Worm (Caenorhabditis elegans) whole organism, midembryonic: ENCODE measurements around the gene fbxb-15.
"Not testable (repeated sequence)": the region's sequence is repeated elsewhere in the genome, so short reads cannot be mapped to it uniquely, and the experiment has no call there.

Experiments
- T22C8.4 ChIP-seq: fragments of 200-800 bp; sonication (Bioruptor generic); IDR thresholded peaks from 2 replicates; pipeline ENCODE4 v1.3.6; 2022; ENCODE audit warnings: missing genetic modification characterization, missing compliant biosample characterization
- flt-1 ChIP-seq: fragments of 200-800 bp; sonication (Bioruptor generic); IDR thresholded peaks from 2 replicates; pipeline ENCODE4 v1.3.6; 2022; ENCODE audit warnings: missing genetic modification characterization, missing compliant biosample characterization
- klf-2 ChIP-seq: fragments of 200-800 bp; sonication (Bioruptor generic); conservative IDR thresholded peaks from 2 replicates; pipeline ENCODE4 v1.3.6; 2022; ENCODE audit warnings: missing genetic modification reagents, missing genetic modification characterization, missing compliant biosample characterization
- med-1 ChIP-seq: sonication (generic microtip); optimal IDR thresholded peaks from 2 replicates; lab custom pipeline; 2017; ENCODE audit warnings: missing genetic modification characterization, mild to moderate bottlenecking, missing compliant biosample characterization, antibody characterized with exemption, missing genetic modification reagents; ENCODE audit not compliant: insufficient read depth
- tab-1 ChIP-seq: fragments of 200-800 bp; sonication (Bioruptor generic); IDR thresholded peaks from 2 replicates; pipeline ENCODE4 v1.3.6; 2022; ENCODE audit warnings: missing genetic modification characterization, missing compliant biosample characterization
- ztf-23 ChIP-seq: fragments of 200-800 bp; sonication (Bioruptor generic); IDR thresholded peaks from 2 replicates; pipeline ENCODE4 v1.3.6; 2022; ENCODE audit warnings: missing genetic modification reagents, missing genetic modification characterization, missing compliant biosample characterization

DNA sequence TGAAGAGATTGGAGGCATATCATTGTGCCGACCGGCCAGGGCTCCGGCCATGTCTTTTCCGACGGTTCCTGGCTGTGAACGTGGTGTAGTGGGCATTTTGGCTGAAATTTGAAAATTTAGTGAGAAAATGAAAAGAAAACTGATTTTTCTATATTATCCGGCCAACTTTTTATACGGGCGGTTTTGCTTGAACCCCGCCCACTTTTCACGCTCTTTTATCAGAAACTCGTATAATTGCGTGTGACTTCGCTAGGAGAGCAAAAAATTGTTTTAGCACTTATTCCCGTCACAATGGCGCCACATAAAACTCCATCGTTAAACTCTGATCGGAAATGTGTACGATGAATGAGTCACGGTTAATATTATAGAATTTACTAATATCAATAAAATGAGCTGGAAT is 21.1 kb downstream of the fbxb-15 start, which contains the start of gene C08E3.13:
- not testable (repeated sequence) for TF ChIP-seq klf-2 (GFP tag; lab: Robert Waterston, UW); ztf-23 (GFP tag; lab: Robert Waterston, UW); tab-1 (GFP tag; lab: Robert Waterston, UW); T22C8.4; med-1; flt-1
